Worm (Caenorhabditis elegans) whole organism, L4/young adult: Measurements from ENCODE around the gene K08B5.2.

Experiments
- W03F9.2 ChIP-seq: fragments of 150-350 bp; optimal IDR thresholded peaks from 2 replicates; lab custom pipeline; 2014; ENCODE audit warnings: missing biosample characterization, missing genetic modification characterization
- dao-5 ChIP-seq: sonication (generic microtip); optimal IDR thresholded peaks from 2 replicates; lab custom pipeline; 2016; ENCODE audit warnings: missing genotype, missing genetic modification characterization, moderate library complexity, missing compliant biosample characterization
- him-1 ChIP-seq: sonication (generic microtip); optimal IDR thresholded peaks from 2 replicates; lab custom pipeline; 2016; ENCODE audit warnings: missing genotype, missing genetic modification reagents, missing genetic modification characterization, missing compliant biosample characterization

- TF ChIP-seq dao-5 (no peak), him-1 (tag; lab: Kevin White, UChicago) (no peak), W03F9.2 (no peak)
These were observed 4.4 kb upstream of the K08B5.2 start, which contains the start of gene K08B5.1 for ce11 chrX:16558117-16558516.
